Fruit fly (Drosophila melanogaster): Measurements from ENCODE around the gene Rox8.

Gene Rox8

dm6 chr3R:24050690-24051440, 2.8 kb upstream of the Rox8 start, which contains the start of the genes Atg6 and Pisd (continued):
- TF ChIP-seq hkb (optimal IDR thresholded peaks at IDR 0.05) (no peak), hkb (GFP tag; IDR thresholded peaks at IDR 0.05) (peak; percentile 32; the same call in 1 of the 2 replicates), CG4617 (GFP tag; optimal IDR thresholded peaks at IDR 0.05; ENCODE audit: borderline replicate concordance) (peak; percentile 75), YL-1 (GFP tag; optimal IDR thresholded peaks at IDR 0.05) (peak; percentile 86), H2.0 (GFP tag; IDR thresholded peaks at IDR 0.05) (no peak), Sry-δ (GFP tag; optimal IDR thresholded peaks at IDR 0.05) (peak; percentile 54), CG17829 (tag; optimal IDR thresholded peaks at IDR 0.05) (peak; percentile 50), NFAT (GFP tag; IDR thresholded peaks at IDR 0.05) (no peak), CG9817 (tag; optimal IDR thresholded peaks at IDR 0.05) (peak; percentile 22), ewg (GFP tag; optimal IDR thresholded peaks at IDR 0.05) (peak; percentile 8), HmgZ (tag; optimal IDR thresholded peaks at IDR 0.05) (peak; percentile 62), NfI (GFP tag; optimal IDR thresholded peaks at IDR 0.05) (peak; percentile 1), sob (GFP tag; IDR thresholded peaks at IDR 0.05) (peak; percentile 31; the same call in 1 of the 2 replicates), oc (tag; optimal IDR thresholded peaks at IDR 0.05) (peak; percentile 77), Trl (optimal IDR thresholded peaks at IDR 0.05) (peak in 1 of 2 experiments; percentile 7), Trl (GFP tag; optimal IDR thresholded peaks at IDR 0.05) (peak; percentile 1), CG31224 (GFP tag; IDR thresholded peaks at IDR 0.05) (0 out of 2 replicates have a peak, but pooled peaks have one; percentile 15), Dref (GFP tag; IDR thresholded peaks at IDR 0.05) (peak; percentile 38; the same call in 1 of the 2 replicates), Optix (GFP tag; IDR thresholded peaks at IDR 0.05) (0 out of 3 replicates have a peak, but pooled peaks have one; percentile 19), lbe (GFP tag; optimal IDR thresholded peaks at IDR 0.05) (no peak), CG2199 (GFP tag; IDR thresholded peaks at IDR 0.05) (no peak), CG30403 (GFP tag; optimal IDR thresholded peaks at IDR 0.05) (peak; percentile 30), stwl (tag; optimal IDR thresholded peaks at IDR 0.05) (peak; percentile 53), Xbp1 (GFP tag; optimal IDR thresholded peaks at IDR 0.05) (peak; percentile 21), gem (tag; optimal IDR thresholded peaks at IDR 0.05) (peak; percentile 25), nerfin-1 (tag; optimal IDR thresholded peaks at IDR 0.05) (peak; percentile 22), lmd (GFP tag; IDR thresholded peaks at IDR 0.05) (peak; percentile 15; the same call in 1 of the 2 replicates), Neu2 (GFP tag; optimal IDR thresholded peaks at IDR 0.05; ENCODE audit: borderline replicate concordance) (peak; percentile 54), CG34376 (GFP tag; optimal IDR thresholded peaks at IDR 0.05) (peak; percentile 89), CG5953 (GFP tag; IDR thresholded peaks at IDR 0.05) (peak; percentile 26; the same call in 1 of the 2 replicates), MBD-R2 (GFP tag; IDR thresholded peaks at IDR 0.05) (peak; percentile 90), CG15601 (tag; optimal IDR thresholded peaks at IDR 0.05) (peak; percentile 16), Chrac-16 (GFP tag; optimal IDR thresholded peaks at IDR 0.05) (peak; percentile 21), CG15696 (tag; optimal IDR thresholded peaks at IDR 0.05) (no peak), CG12769 (tag; optimal IDR thresholded peaks at IDR 0.05) (peak; percentile 75), gro (GFP tag; optimal IDR thresholded peaks at IDR 0.05) (peak; percentile 73), cg (GFP tag; optimal IDR thresholded peaks at IDR 0.05) (peak; percentile 2), zfh2 (GFP tag; optimal IDR thresholded peaks at IDR 0.05) (peak; percentile 48), CG2678 (tag; optimal IDR thresholded peaks at IDR 0.05) (peak; percentile 37), Scr (GFP tag; IDR thresholded peaks at IDR 0.05; ENCODE audit: partially characterized antibody) (0 out of 2 replicates have a peak, but pooled peaks have one; percentile 35), HLH54F (GFP tag; optimal IDR thresholded peaks at IDR 0.05) (peak; percentile 27), CG18599 (GFP tag; optimal IDR thresholded peaks at IDR 0.05) (peak; percentile 62), sd (tag; optimal IDR thresholded peaks at IDR 0.05) (peak; percentile 70), CG6689 (GFP tag; IDR thresholded peaks at IDR 0.05) (0 out of 2 replicates have a peak, but pooled peaks have one; percentile 33), CG12659 (GFP tag; optimal IDR thresholded peaks at IDR 0.05) (peak; percentile 36), row (GFP tag; IDR thresholded peaks at IDR 0.05) (peak; percentile 68), sqz (GFP tag; optimal IDR thresholded peaks at IDR 0.05) (no peak), eyg (GFP tag; optimal IDR thresholded peaks at IDR 0.05) (peak; percentile 16), abd-A (tag; optimal IDR thresholded peaks at IDR 0.05) (peak; percentile 99)

Data from whole organism, embryonic.